Worm (Caenorhabditis elegans) whole organism, L3 larva: Measurements from ENCODE around the gene faah-5.
A peak's percentile ranks its signal among the peaks of the same experiment; 100 is the strongest.

Experiments
- R02D3.7 ChIP-seq: fragments of 150-350 bp; optimal IDR thresholded peaks from 2 replicates; lab custom pipeline; 2014; ENCODE audit warnings: missing biosample characterization, missing genetic modification characterization
- aly-2 ChIP-seq: fragments of 150-350 bp; optimal IDR thresholded peaks from 2 replicates; lab custom pipeline; 2014; ENCODE audit warnings: missing biosample characterization, missing genetic modification characterization
- ama-1 ChIP-seq: fragments of 150-350 bp; optimal IDR thresholded peaks from 2 replicates; lab custom pipeline; 2018
- fos-1 ChIP-seq: fragments of 150-350 bp; optimal IDR thresholded peaks from 2 replicates; lab custom pipeline; 2014; ENCODE audit warnings: missing biosample characterization, missing genetic modification characterization
- lin-39 ChIP-seq: fragments of 150-350 bp; optimal IDR thresholded peaks from 2 replicates; lab custom pipeline; 2018; ENCODE audit warnings: missing biosample characterization, missing genetic modification reagents, missing genetic modification characterization
- nfya-1 ChIP-seq: sonication (generic microtip); optimal IDR thresholded peaks from 2 replicates; lab custom pipeline; 2017; ENCODE audit warnings: missing genetic modification characterization, mild to moderate bottlenecking, missing compliant biosample characterization, antibody characterized with exemption, moderate library complexity; ENCODE audit not compliant: insufficient read depth
- nhr-11 ChIP-seq: fragments of 150-350 bp; optimal IDR thresholded peaks from 2 replicates; lab custom pipeline; 2014; ENCODE audit warnings: missing biosample characterization, missing genetic modification characterization
- pha-4 ChIP-seq: fragments of 150-350 bp; optimal IDR thresholded peaks from 2 replicates; lab custom pipeline; 2014; ENCODE audit warnings: missing biosample characterization, missing genetic modification reagents, missing genetic modification characterization
- skn-1 ChIP-seq: fragments of 150-350 bp; optimal IDR thresholded peaks from 2 replicates; lab custom pipeline; 2014; ENCODE audit warnings: missing biosample characterization, missing genetic modification characterization
- unc-62 ChIP-seq: fragments of 150-350 bp; sonication (generic microtip); optimal IDR thresholded peaks from 4 replicates; lab custom pipeline; 2014; ENCODE audit warnings: missing biosample characterization, missing genetic modification reagents, missing genetic modification characterization
- ztf-4 ChIP-seq: fragments of 150-350 bp; optimal IDR thresholded peaks from 2 replicates; lab custom pipeline; 2014; ENCODE audit warnings: missing biosample characterization, missing genetic modification characterization

DNA sequence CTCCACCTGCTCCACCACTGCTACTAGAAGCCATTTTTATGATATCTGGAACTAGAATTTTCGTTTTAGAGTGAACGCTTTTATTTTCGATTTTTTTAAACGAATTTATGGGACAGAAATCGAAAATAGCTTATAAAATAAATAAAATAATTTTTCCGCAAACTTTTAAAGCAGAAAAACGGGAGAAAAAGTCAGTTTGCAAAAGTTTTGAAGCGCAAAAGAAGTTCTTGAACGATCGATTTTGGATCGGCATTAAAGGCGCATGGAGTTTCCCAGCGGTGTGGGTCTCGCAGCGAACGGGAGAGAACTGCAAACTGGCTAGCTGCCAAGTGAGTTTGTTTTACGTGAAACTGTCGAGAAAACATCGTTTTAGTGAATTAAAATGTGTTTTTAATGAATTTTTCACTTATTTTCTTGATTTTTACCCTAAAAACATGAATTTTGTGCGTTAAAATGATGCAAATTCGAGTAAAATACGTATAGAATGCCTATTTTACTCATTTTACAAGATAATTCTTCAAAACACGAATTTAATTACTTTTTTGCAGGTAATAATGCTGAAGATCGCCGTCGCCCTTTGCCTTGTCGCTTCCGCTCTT, 29.1 kb upstream of the faah-5 start, which contains the start of the genes ccf-1 and trap-4:
- no peak for TF ChIP-seq ztf-4 (tag; lab: Kevin White, UChicago)
- no peak for TF ChIP-seq fos-1 (tag; lab: Kevin White, UChicago)
- no peak for TF ChIP-seq nhr-11
- TF ChIP-seq pha-4 (tag; lab: Kevin White, UChicago): peak; percentile 76
- no peak for TF ChIP-seq unc-62 (GFP tag; lab: Kevin White, UChicago)
- no peak for TF ChIP-seq ama-1 (lab: Kevin White, UChicago)
- peak; percentile 89 for TF ChIP-seq nfya-1 (tag; lab: Kevin White, UChicago)
- TF ChIP-seq R02D3.7: peak; percentile 1
- no peak for TF ChIP-seq skn-1 (tag; lab: Kevin White, UChicago)
- peak; percentile 35 for TF ChIP-seq lin-39 (tag; lab: Kevin White, UChicago)
- no peak for TF ChIP-seq aly-2 (tag; lab: Kevin White, UChicago)
